Comparison of ENCODE assay signal across 2 worm cellular contexts in the genomic region with DNA sequence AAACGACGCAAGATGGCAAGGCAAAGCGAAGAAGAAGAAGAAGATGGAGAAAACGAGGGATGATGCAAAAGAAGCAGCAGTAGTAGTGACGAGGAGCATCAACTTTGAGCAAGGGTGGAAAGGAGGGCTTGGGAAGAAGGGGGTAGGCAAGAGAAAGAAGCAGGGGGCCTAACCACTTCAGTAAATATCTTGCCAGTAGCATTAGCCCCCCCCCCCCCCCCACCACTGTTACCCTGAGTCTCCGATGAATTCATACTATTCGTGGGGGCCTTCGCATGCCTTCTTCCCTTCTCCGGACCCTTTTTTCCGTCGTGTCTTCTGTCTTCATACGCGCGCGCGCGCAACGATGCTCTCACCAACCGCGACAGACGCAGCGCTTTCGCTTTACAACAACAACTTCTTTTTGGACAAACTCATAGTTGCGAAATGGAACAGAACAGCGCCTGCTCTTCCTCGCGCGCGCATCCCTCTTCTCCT.
A peak's percentile ranks its signal among the peaks of the same experiment; 100 is the strongest.
TF ChIP-seq lines count a peak whose summit lies in the region.

No protein-coding gene starts in this region.

TF ChIP-seq in whole organism, L1 larva, 84 proteins besides CTCF, POLR2A, EP300 and RAD21 (continued from another document):
- TF ChIP-seq nhr-71 (tag; optimal IDR thresholded peaks at IDR 0.05; lab: Kevin White, UChicago) (peak; percentile 28), lir-3 (tag; optimal IDR thresholded peaks at IDR 0.05; lab: Kevin White, UChicago; ENCODE audit: poor library complexity) (no peak), mab-9 (GFP tag; IDR thresholded peaks at IDR 0.05; lab: Robert Waterston, UW) (peak; percentile 64; the same call in 1 of the 2 replicates), rnt-1 (tag; optimal IDR thresholded peaks at IDR 0.05; lab: Kevin White, UChicago) (peak; percentile 5), tlp-1 (tag; optimal IDR thresholded peaks at IDR 0.05; lab: Kevin White, UChicago) (no peak), sup-37 (GFP tag; optimal IDR thresholded peaks at IDR 0.05; lab: Kevin White, UChicago) (no peak), ceh-8 (GFP tag; optimal IDR thresholded peaks at IDR 0.05; lab: Kevin White, UChicago) (peak; percentile 53), egl-13 (tag; optimal IDR thresholded peaks at IDR 0.05; lab: Kevin White, UChicago) (peak; percentile 11), dsc-1 (tag; optimal IDR thresholded peaks at IDR 0.05; lab: Kevin White, UChicago) (no peak)

TF ChIP-seq in whole organism, young adult, 124 proteins besides CTCF, POLR2A, EP300 and RAD21 (continued from another document):
- TF ChIP-seq egl-18 (GFP tag; IDR thresholded peaks at IDR 0.05; lab: Robert Waterston, UW), result no peak
- no peak for TF ChIP-seq C17E4.6 (GFP tag; IDR thresholded peaks at IDR 0.05; lab: Robert Waterston, UW)
- TF ChIP-seq F10E7.11 (tag; optimal IDR thresholded peaks at IDR 0.05; lab: Kevin White, UChicago), result no peak
- TF ChIP-seq F52B5.7 (tag; optimal IDR thresholded peaks at IDR 0.05; lab: Kevin White, UChicago), result no peak
- TF ChIP-seq hmg-1.2 (GFP tag; IDR thresholded peaks at IDR 0.05; lab: Robert Waterston, UW), result no peak
- no peak for TF ChIP-seq ztf-18 (tag; optimal IDR thresholded peaks at IDR 0.05; lab: Kevin White, UChicago)
- TF ChIP-seq F57A8.1 (GFP tag; optimal IDR thresholded peaks at IDR 0.05; lab: Kevin White, UChicago), result no peak
- no peak for TF ChIP-seq T07F8.4 (tag; optimal IDR thresholded peaks at IDR 0.05; lab: Kevin White, UChicago)
- no peak for TF ChIP-seq F55B11.4 (tag; optimal IDR thresholded peaks at IDR 0.05; lab: Kevin White, UChicago; ENCODE audit: borderline replicate concordance, insufficient read depth)
- no peak for TF ChIP-seq snpc-1.1 (tag; optimal IDR thresholded peaks at IDR 0.05; lab: Kevin White, UChicago; ENCODE audit: insufficient read depth)
- no peak for TF ChIP-seq tbx-9 (tag; optimal IDR thresholded peaks at IDR 0.05; lab: Kevin White, UChicago; ENCODE audit: borderline replicate concordance)
- TF ChIP-seq dox-1 (GFP tag; IDR thresholded peaks at IDR 0.05; lab: Robert Waterston, UW), result 0 out of 2 replicates have a peak, but pooled peaks have one; percentile 6
- TF ChIP-seq C06A6.2 (GFP tag; conservative IDR thresholded peaks at IDR 0.05; lab: Robert Waterston, UW), result no peak
- TF ChIP-seq ZK185.1 (tag; optimal IDR thresholded peaks at IDR 0.05; lab: Kevin White, UChicago; ENCODE audit: poor library complexity, severe bottlenecking), result no peak
- no peak for TF ChIP-seq repo-1 (tag; optimal IDR thresholded peaks at IDR 0.05; lab: Kevin White, UChicago)
- TF ChIP-seq nhr-80 (tag; optimal IDR thresholded peaks at IDR 0.05; lab: Kevin White, UChicago), result no peak
- no peak for TF ChIP-seq nhr-90 (tag; optimal IDR thresholded peaks at IDR 0.05; lab: Kevin White, UChicago)
- no peak for TF ChIP-seq pha-4 (tag; optimal IDR thresholded peaks at IDR 0.05; lab: Kevin White, UChicago)
- TF ChIP-seq F39B2.1 (GFP tag; IDR thresholded peaks at IDR 0.05; lab: Robert Waterston, UW), result no peak
- peak; percentile 10 for TF ChIP-seq ceh-27 (GFP tag; optimal IDR thresholded peaks at IDR 0.05; lab: Kevin White, UChicago)
- no peak for TF ChIP-seq ceh-58 (GFP tag; IDR thresholded peaks at IDR 0.05; lab: Robert Waterston, UW)
- TF ChIP-seq ztf-26 (tag; optimal IDR thresholded peaks at IDR 0.05; lab: Kevin White, UChicago), result peak; percentile 2
- no peak for TF ChIP-seq ceh-100 (GFP tag; IDR thresholded peaks at IDR 0.05; lab: Robert Waterston, UW)
- TF ChIP-seq Y95B8A.8 (GFP tag; IDR thresholded peaks at IDR 0.05; lab: Robert Waterston, UW), result no peak
- no peak for TF ChIP-seq F37B4.10 (GFP tag; IDR thresholded peaks at IDR 0.05; lab: Robert Waterston, UW)
- peak; percentile 82; the same call in 1 of the 2 replicates for TF ChIP-seq egrh-3 (GFP tag; IDR thresholded peaks at IDR 0.05; lab: Robert Waterston, UW)
- peak; percentile 28 for TF ChIP-seq somi-1 (GFP tag; optimal IDR thresholded peaks at IDR 0.05; lab: Kevin White, UChicago)
- TF ChIP-seq ekl-4 (GFP tag; IDR thresholded peaks at IDR 0.05; lab: Robert Waterston, UW), result no peak
- no peak for TF ChIP-seq aptf-2 (GFP tag; conservative IDR thresholded peaks at IDR 0.05; lab: Robert Waterston, UW)
- no peak for TF ChIP-seq ztf-25 (GFP tag; IDR thresholded peaks at IDR 0.05; lab: Robert Waterston, UW)
TF ChIP-seq in whole organism, young adult: peak in this region for 11.
